Fruit fly (Drosophila melanogaster) whole organism, prepupa: ENCODE data around the gene CG32248.

ENCODE experiments used
- CG10631 ChIP-seq: fragments of 200-800 bp; sonication (Bioruptor generic); optimal IDR thresholded peaks from 2 replicates; lab custom pipeline; 2016; ENCODE audit warnings: missing biosample characterization, missing genetic modification characterization
- CG16779 ChIP-seq: fragments of 200-800 bp; sonication (Bioruptor generic); optimal IDR thresholded peaks from 3 replicates; lab custom pipeline; 2017; ENCODE audit warnings: missing biosample characterization, mild to moderate bottlenecking, missing genetic modification characterization
- CG3919 ChIP-seq: fragments of 200-800 bp; sonication (Bioruptor generic); optimal IDR thresholded peaks from 3 replicates; lab custom pipeline; 2016; ENCODE audit warnings: missing biosample characterization, missing genetic modification characterization
- Eip75B ChIP-seq: fragments of 200-800 bp; sonication (Bioruptor generic); optimal IDR thresholded peaks from 3 replicates; lab custom pipeline; 2016; ENCODE audit warnings: missing biosample characterization, missing genetic modification characterization
- Ets96B ChIP-seq: fragments of 200-800 bp; optimal IDR thresholded peaks from 2 replicates; lab custom pipeline; 2019; ENCODE audit warnings: missing biosample characterization, mild to moderate bottlenecking, missing genetic modification characterization, moderate library complexity
- Hr38 ChIP-seq: sonication (Bioruptor generic); optimal IDR thresholded peaks from 2 replicates; lab custom pipeline; 2016; ENCODE audit warnings: missing biosample characterization, missing genetic modification characterization
- Sox102F ChIP-seq: fragments of 200-800 bp; sonication (Bioruptor generic); optimal IDR thresholded peaks from 2 replicates; lab custom pipeline; 2016; ENCODE audit warnings: missing biosample characterization, mild to moderate bottlenecking, missing genetic modification characterization

DNA sequence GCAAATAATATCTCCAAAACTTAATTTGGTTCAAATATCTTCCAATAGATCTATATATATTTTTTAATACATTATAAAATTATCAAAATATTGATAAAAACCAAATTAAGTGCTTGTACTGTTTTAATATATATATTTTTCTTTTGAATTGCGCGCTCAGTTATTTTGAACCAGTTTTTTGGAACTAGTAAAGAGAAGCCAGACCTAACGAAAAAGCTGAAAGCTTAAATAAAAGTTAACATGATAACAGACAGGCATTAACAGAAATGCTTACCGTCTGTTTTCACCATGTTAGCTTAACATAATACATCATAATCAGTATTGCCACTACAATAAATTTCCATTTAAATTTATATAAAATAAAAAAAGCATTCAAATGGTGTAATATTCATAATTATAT, 38.8 kb downstream of the CG32248 start:
- TF ChIP-seq Hr38, result no peak
- TF ChIP-seq CG10631 (GFP tag; lab: Kevin White, UChicago), result no peak
- TF ChIP-seq CG16779 (tag; lab: Kevin White, UChicago), result no peak
- TF ChIP-seq Sox102F (GFP tag; lab: Kevin White, UChicago), result no peak
- TF ChIP-seq Eip75B (GFP tag; lab: Kevin White, UChicago), result no peak
- no peak for TF ChIP-seq Ets96B (tag; lab: Kevin White, UChicago)
- TF ChIP-seq CG3919, result no peak
